Worm (Caenorhabditis elegans) whole organism, L1 larva: Measurements from ENCODE around the gene F54B8.4.
"Not testable (repeated sequence)": the region's sequence is repeated elsewhere in the genome, so short reads cannot be mapped to it uniquely, and the experiment has no call there.

Source experiments
- C34B4.2 ChIP-seq: sonication (generic microtip); optimal IDR thresholded peaks from 2 replicates; lab custom pipeline; 2017; ENCODE audit warnings: mild to moderate bottlenecking, missing genetic modification characterization, missing compliant biosample characterization
- F16B12.6 ChIP-seq: fragments of 150-350 bp; optimal IDR thresholded peaks from 2 replicates; lab custom pipeline; 2014; ENCODE audit warnings: missing biosample characterization, missing genetic modification characterization
- alr-1 ChIP-seq: fragments of 200-800 bp; sonication (Bioruptor generic); optimal IDR thresholded peaks from 2 replicates; lab custom pipeline; 2018; ENCODE audit warnings: borderline replicate concordance, mild to moderate bottlenecking, missing genetic modification characterization, missing compliant biosample characterization
- blmp-1 ChIP-seq: fragments of 150-350 bp; optimal IDR thresholded peaks from 2 replicates; lab custom pipeline; 2014; ENCODE audit warnings: missing biosample characterization, missing genetic modification characterization
- ceh-63 ChIP-seq: fragments of 200-800 bp; sonication (Bioruptor generic); optimal IDR thresholded peaks from 2 replicates; lab custom pipeline; 2018; ENCODE audit warnings: mild to moderate bottlenecking, missing genetic modification characterization, missing compliant biosample characterization
- ceh-82 ChIP-seq, 3 experiments: fragments of 150-350 bp in 1 of 3; sonication (generic microtip) in 2 of 3; optimal IDR thresholded peaks; 2 replicates each; lab custom pipeline; 2014 to 2017; ENCODE audit warnings: missing biosample characterization in 3 of 3, missing genetic modification characterization in 3 of 3
- ceh-90 ChIP-seq: sonication (generic microtip); optimal IDR thresholded peaks from 2 replicates; lab custom pipeline; 2016; ENCODE audit warnings: missing genetic modification characterization, missing compliant biosample characterization
- ces-1 ChIP-seq: fragments of 150-350 bp; optimal IDR thresholded peaks from 2 replicates; lab custom pipeline; 2014; ENCODE audit warnings: missing biosample characterization, missing genetic modification reagents, missing genetic modification characterization
- efl-1 ChIP-seq, 4 experiments: fragments of 150-350 bp; optimal IDR thresholded peaks in 3 of 4; peaks in 1 of 4; 1 replicate in 1 of 4; 2 replicates in 3 of 4; lab custom pipeline; 2014; ENCODE audit warnings: missing biosample characterization in 2 of 4, missing genetic modification characterization in 2 of 4, missing genetic modification reagents in 2 of 4
- hlh-4 ChIP-seq: sonication (generic microtip); optimal IDR thresholded peaks from 2 replicates; lab custom pipeline; 2016; ENCODE audit warnings: mild to moderate bottlenecking, missing genetic modification characterization, missing compliant biosample characterization
- jun-1 ChIP-seq: fragments of 150-350 bp; optimal IDR thresholded peaks from 2 replicates; lab custom pipeline; 2014; ENCODE audit warnings: missing biosample characterization, missing genetic modification reagents, missing genetic modification characterization
- lin-39 ChIP-seq: fragments of 150-350 bp; optimal IDR thresholded peaks from 2 replicates; lab custom pipeline; 2014; ENCODE audit warnings: missing biosample characterization, missing genetic modification reagents, missing genetic modification characterization
- mdl-1 ChIP-seq, 2 experiments: fragments of 150-350 bp; optimal IDR thresholded peaks; 2 replicates each; lab custom pipeline; 2014 to 2017; ENCODE audit warnings: missing biosample characterization in 2 of 2, missing genetic modification characterization in 2 of 2, inconsistent platforms in 1 of 2
- nhr-12 ChIP-seq: sonication (generic microtip); optimal IDR thresholded peaks from 2 replicates; lab custom pipeline; 2017; ENCODE audit warnings: missing biosample characterization, missing genetic modification characterization
- nhr-20 ChIP-seq: sonication (generic microtip); optimal IDR thresholded peaks from 2 replicates; lab custom pipeline; 2016; ENCODE audit warnings: mild to moderate bottlenecking, missing genetic modification characterization, missing compliant biosample characterization
- nhr-28 ChIP-seq: fragments of 150-350 bp; optimal IDR thresholded peaks from 2 replicates; lab custom pipeline; 2014; ENCODE audit warnings: missing biosample characterization, missing genetic modification characterization
- nhr-47 ChIP-seq: sonication (generic microtip); optimal IDR thresholded peaks from 2 replicates; lab custom pipeline; 2016; ENCODE audit warnings: mild to moderate bottlenecking, missing genetic modification characterization, moderate library complexity, missing compliant biosample characterization
- nhr-71 ChIP-seq: sonication (generic microtip); optimal IDR thresholded peaks from 2 replicates; lab custom pipeline; 2016; ENCODE audit warnings: mild to moderate bottlenecking, missing genetic modification characterization, moderate library complexity, missing compliant biosample characterization
- nhr-76 ChIP-seq: sonication (generic microtip); optimal IDR thresholded peaks from 2 replicates; lab custom pipeline; 2017; ENCODE audit warnings: missing biosample characterization, missing genetic modification characterization
- snpc-4 ChIP-seq: fragments of 150-350 bp; optimal IDR thresholded peaks from 2 replicates; lab custom pipeline; 2014; ENCODE audit warnings: missing biosample characterization, missing genetic modification characterization
- sox-4 ChIP-seq: sonication (generic microtip); optimal IDR thresholded peaks from 2 replicates; lab custom pipeline; 2016; ENCODE audit warnings: missing genetic modification characterization, missing compliant biosample characterization
- sptf-1 ChIP-seq: fragments of 150-350 bp; optimal IDR thresholded peaks from 2 replicates; lab custom pipeline; 2014; ENCODE audit warnings: missing biosample characterization, missing genetic modification characterization
- sup-37 ChIP-seq: fragments of 200-800 bp; sonication (Bioruptor generic); optimal IDR thresholded peaks from 2 replicates; lab custom pipeline; 2018; ENCODE audit warnings: mild to moderate bottlenecking, missing genetic modification characterization, missing compliant biosample characterization
- vab-15 ChIP-seq: sonication (generic microtip); optimal IDR thresholded peaks from 2 replicates; lab custom pipeline; 2017; ENCODE audit warnings: missing genotype, mild to moderate bottlenecking, missing genetic modification characterization, missing compliant biosample characterization
- xbp-1 ChIP-seq: sonication (generic microtip); optimal IDR thresholded peaks from 2 replicates; lab custom pipeline; 2016; ENCODE audit warnings: missing genetic modification characterization, missing compliant biosample characterization
- zip-4 ChIP-seq: fragments of 200-800 bp; sonication (Bioruptor generic); optimal IDR thresholded peaks from 2 replicates; lab custom pipeline; 2018; ENCODE audit warnings: mild to moderate bottlenecking, missing genetic modification characterization, moderate library complexity, missing compliant biosample characterization

F54B8.4 gene

DNA sequence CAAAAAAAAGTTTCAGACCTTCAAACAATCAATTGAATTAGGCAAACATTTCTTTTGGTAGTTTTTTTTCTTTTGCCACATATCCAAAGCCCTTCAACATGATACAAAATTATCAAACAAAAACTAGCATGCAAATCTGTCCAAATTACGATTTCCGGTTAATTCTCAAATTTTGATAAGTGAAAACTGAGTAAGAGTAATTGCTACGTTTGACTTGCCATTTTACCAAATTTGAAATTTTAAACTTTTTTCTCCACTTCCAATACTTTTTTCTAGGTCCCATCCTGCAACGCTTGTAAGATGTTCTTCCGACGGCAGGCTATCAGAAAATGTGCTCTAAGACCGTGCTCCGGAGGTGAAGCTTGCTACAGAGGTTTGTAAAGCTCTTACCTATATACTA is 20.1 kb upstream of the F54B8.4 start, which contains the start of gene nhr-223:
TSS of gene nhr-223 (plus strand) at position 301 of the 400 bp plus-strand sequence.
- no peak for TF ChIP-seq sox-4
- TF ChIP-seq ces-1, result no peak
- TF ChIP-seq sup-37 (GFP tag; lab: Kevin White, UChicago), result no peak
- TF ChIP-seq blmp-1 (tag; lab: Kevin White, UChicago), result no peak
- TF ChIP-seq lin-39 (tag; lab: Kevin White, UChicago), result no peak
- no peak for TF ChIP-seq sptf-1 (tag; lab: Kevin White, UChicago)
- no peak for TF ChIP-seq jun-1
- no peak for TF ChIP-seq xbp-1 (tag; lab: Kevin White, UChicago)
- TF ChIP-seq nhr-20 (tag; lab: Kevin White, UChicago), result no peak
- TF ChIP-seq nhr-47 (tag; lab: Kevin White, UChicago), result no peak
- TF ChIP-seq nhr-76 (tag; lab: Kevin White, UChicago), result no peak
- TF ChIP-seq efl-1 (optimal IDR thresholded peaks at IDR 0.05; lab: Kevin White, UChicago), result no peak
- TF ChIP-seq efl-1 (GFP tag; optimal IDR thresholded peaks at IDR 0.05 in 1 of 2; lab: Kevin White, UChicago), result no peak

DNA sequence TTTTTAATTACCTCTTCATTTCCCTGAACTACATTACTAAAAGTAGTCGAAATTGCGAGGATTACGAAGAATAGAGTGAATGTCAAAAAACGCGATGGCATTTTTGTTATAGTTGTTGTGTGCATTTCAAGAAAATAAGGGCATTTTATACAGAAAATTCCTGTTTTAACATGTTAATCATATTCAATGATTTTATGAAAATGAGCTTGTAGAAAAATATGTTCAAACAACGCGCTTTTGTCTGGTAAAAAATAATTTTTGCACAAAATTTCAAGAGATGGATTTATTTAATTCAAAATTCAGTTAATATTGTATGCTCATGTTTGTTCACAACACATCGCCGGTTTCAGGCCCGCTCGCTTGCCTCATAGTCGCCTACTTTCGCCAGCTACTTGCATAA is 18.1 kb upstream of the F54B8.4 start, which contains the start of gene T26E4.10:
TSS of gene T26E4.10 (minus strand) at position 101 of the 400 bp plus-strand sequence.
- TF ChIP-seq nhr-28 (tag; lab: Kevin White, UChicago) (no peak), ceh-82 (tag; optimal IDR thresholded peaks at IDR 0.05; lab: Kevin White, UChicago) (no peak), zip-4 (GFP tag; lab: Kevin White, UChicago) (no peak), nhr-71 (tag; lab: Kevin White, UChicago) (no peak), F16B12.6 (tag; lab: Kevin White, UChicago) (no peak)

DNA sequence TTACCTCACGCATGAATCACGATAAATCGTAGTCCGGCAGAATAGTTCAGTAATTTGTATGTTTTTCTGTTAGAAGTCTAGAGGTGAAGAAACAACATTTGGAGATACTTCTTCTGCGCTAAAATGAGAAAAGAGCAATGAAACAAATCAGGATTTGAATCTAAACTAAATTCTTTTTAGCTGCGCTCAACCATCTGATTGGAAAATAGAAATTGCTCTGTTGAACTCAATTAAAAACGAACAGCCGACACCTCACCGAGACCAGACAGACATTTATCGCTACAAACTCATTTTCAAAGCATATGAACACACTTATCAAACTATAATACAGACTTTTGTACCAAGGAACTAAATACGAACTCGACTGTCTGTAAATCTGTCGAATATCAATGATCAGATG is 13.6 kb upstream of the F54B8.4 start, which contains the start of gene T26E4.9:
TSS of gene T26E4.9 (minus strand) at position 101 of the 400 bp plus-strand sequence.
- not testable (repeated sequence) for TF ChIP-seq xbp-1, nhr-47, nhr-12 (tag; lab: Kevin White, UChicago)

DNA sequence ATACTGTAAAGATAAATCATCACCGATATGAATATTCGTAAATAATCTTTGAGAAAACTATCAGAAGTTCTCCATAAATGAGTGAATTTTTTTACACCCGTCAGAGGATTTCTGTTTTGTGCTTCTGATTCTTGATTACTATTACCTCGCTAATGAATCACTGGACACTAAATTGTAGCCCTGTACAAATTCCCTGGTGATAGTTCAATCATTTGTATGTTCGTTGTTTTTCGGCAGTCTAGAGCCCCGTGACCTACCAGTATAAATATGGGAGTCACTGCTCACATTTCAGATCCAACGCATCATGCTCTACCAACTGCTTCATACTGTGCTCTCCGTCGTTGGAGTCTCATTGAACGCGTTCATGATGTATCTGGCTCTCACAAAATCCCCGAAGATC is 13.1 kb upstream of the F54B8.4 start, which contains the start of gene srd-27:
TSS of gene srd-27 (plus strand) at position 301 of the 400 bp plus-strand sequence.
- not testable (repeated sequence) for TF ChIP-seq C34B4.2 (tag; lab: Kevin White, UChicago); nhr-71 (tag; lab: Kevin White, UChicago); vab-15
- TF ChIP-seq, all 84 proteins: peak for 0; not testable (repeated sequence) for 84

DNA sequence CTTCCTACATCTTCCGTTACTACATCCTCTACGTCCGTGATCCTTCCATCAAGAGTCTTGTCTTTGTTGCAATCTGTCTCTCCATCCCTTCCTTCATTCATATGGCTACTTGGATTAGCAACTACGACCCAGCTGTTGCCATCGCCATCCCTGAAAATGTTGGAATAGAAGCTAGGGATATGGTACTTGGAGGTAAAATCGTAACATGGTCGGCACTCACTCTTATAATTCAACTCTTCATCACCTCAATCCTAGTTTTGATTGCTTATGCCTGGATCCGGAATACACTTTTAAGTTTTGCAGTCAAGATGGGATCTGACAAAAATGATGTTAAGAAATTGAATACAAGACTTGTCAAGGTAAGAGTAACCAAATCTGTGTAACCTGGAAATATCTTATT is 12.4 kb upstream of the F54B8.4 start, which contains the start of gene T26E4.18:
TSS of gene T26E4.18 (minus strand) at position 101 of the 400 bp plus-strand sequence.
- TF ChIP-seq hlh-4; mdl-1 (tag; optimal IDR thresholded peaks at IDR 0.05; lab: Kevin White, UChicago); alr-1: not testable (repeated sequence)

DNA sequence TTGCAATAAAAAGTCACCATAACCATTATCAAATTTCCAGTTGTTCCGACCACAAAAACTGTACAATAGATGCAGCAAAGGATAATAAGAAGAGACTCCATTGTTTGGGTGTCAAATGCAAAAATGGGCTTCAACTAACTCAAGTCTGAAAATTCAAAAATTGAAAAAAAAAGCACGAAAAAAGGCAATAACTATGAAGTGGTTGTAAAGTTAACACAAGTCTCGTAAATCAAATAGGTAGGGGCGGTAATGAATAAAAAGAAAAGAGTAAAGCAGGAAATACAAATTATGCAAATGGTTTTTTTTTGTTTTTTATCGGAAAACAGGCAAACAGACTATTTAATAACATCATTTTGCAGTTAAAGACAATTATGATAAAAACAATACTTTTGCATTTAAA is 8.8 kb upstream of the F54B8.4 start, which contains the start of gene srsx-38:
TSS of gene srsx-38 (minus strand) at position 101 of the 400 bp plus-strand sequence.
- not testable (repeated sequence) for TF ChIP-seq ces-1; snpc-4 (tag; lab: Kevin White, UChicago); ceh-90 (tag; lab: Kevin White, UChicago)

DNA sequence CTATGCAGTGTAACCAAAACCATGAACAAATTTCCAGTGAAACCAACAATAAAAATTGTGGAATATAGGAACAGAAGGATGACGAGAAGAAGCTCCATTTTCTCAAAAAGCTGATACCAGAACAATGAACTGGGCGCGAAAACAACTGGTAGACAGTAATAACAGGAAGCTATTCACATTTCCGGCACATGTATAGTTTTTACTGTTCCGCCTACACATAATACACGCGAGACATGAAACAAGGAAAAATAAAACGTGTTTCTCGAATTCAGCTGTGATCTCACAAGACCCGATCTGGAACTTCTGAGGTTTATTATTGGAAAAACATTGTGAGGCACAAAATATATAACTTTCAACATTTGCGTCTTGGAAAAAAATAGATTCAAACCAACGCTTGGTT is 6.6 kb upstream of the F54B8.4 start, which contains the start of gene srsx-36:
TSS of gene srsx-36 (minus strand) at position 101 of the 400 bp plus-strand sequence.
- TF ChIP-seq efl-1 (optimal IDR thresholded peaks at IDR 0.05; lab: Kevin White, UChicago), result no peak
- no peak for TF ChIP-seq efl-1 (GFP tag; optimal IDR thresholded peaks at IDR 0.05 in 1 of 2; lab: Kevin White, UChicago)
- no peak for TF ChIP-seq ceh-63
- TF ChIP-seq xbp-1 (tag; lab: Kevin White, UChicago), result no peak
- TF ChIP-seq, all 84 proteins: peak for 0
